Fruit fly (Drosophila melanogaster): Measurements from ENCODE around the gene cad.

Gene cad

dm6 chr2L:20787271-20787791, 16.8 kb downstream of the cad start, which contains the start of gene Pomp (continued):
- TF ChIP-seq CG10431 (GFP tag; optimal IDR thresholded peaks at IDR 0.05) = no peak
- TF ChIP-seq pzg (GFP tag; optimal IDR thresholded peaks at IDR 0.05) = peak; percentile 95
- peak; percentile 85 for TF ChIP-seq HLH3B (GFP tag; IDR thresholded peaks at IDR 0.05)
- TF ChIP-seq Antp (GFP tag; optimal IDR thresholded peaks at IDR 0.05) = peak; percentile 63
- peak; percentile 35 for TF ChIP-seq twi (tag; optimal IDR thresholded peaks at IDR 0.05)
- TF ChIP-seq pita (GFP tag; optimal IDR thresholded peaks at IDR 0.05) = peak; percentile 95
- peak; percentile 64 for TF ChIP-seq CG1024 (GFP tag; IDR thresholded peaks at IDR 0.05)
- peak; percentile 53; the same call in 1 of the 2 replicates for TF ChIP-seq CG32767 (GFP tag; IDR thresholded peaks at IDR 0.05)
- TF ChIP-seq CG12155 (GFP tag; optimal IDR thresholded peaks at IDR 0.05) = peak; percentile 86
- TF ChIP-seq disco-r (GFP tag; optimal IDR thresholded peaks at IDR 0.05) = no peak
- TF ChIP-seq CG6813 (GFP tag; optimal IDR thresholded peaks at IDR 0.05) = peak; percentile 80
- TF ChIP-seq CG13624 (GFP tag; optimal IDR thresholded peaks at IDR 0.05) = peak; percentile 38
- peak; percentile 29 for TF ChIP-seq CG34376 (GFP tag; optimal IDR thresholded peaks at IDR 0.05)
- TF ChIP-seq CG1603 (tag; optimal IDR thresholded peaks at IDR 0.05) = peak; percentile 87
- peak; percentile 78 for TF ChIP-seq BtbVII (GFP tag; optimal IDR thresholded peaks at IDR 0.05)
- peak; percentile 84 for TF ChIP-seq CG8388 (GFP tag; optimal IDR thresholded peaks at IDR 0.05)
- peak; percentile 58 for TF ChIP-seq nerfin-1 (tag; optimal IDR thresholded peaks at IDR 0.05)
- peak; percentile 80 for TF ChIP-seq CG13296 (GFP tag; optimal IDR thresholded peaks at IDR 0.05)
- peak; percentile 15; the same call in 1 of the 2 replicates for TF ChIP-seq CG2129 (GFP tag; IDR thresholded peaks at IDR 0.05; ENCODE audit: partially characterized antibody)
- peak; percentile 93 for TF ChIP-seq CG31441 (GFP tag; IDR thresholded peaks at IDR 0.05)
- TF ChIP-seq gro (GFP tag; optimal IDR thresholded peaks at IDR 0.05) = peak; percentile 68
- peak; percentile 94 for TF ChIP-seq dysf (GFP tag; IDR thresholded peaks at IDR 0.05)
- TF ChIP-seq bowl (GFP tag; IDR thresholded peaks at IDR 0.05) = peak; percentile 60; the same call in 1 of the 2 replicates
- TF ChIP-seq ase (GFP tag; IDR thresholded peaks at IDR 0.05) = peak; percentile 86
- TF ChIP-seq MBD-R2 (GFP tag; IDR thresholded peaks at IDR 0.05) = peak; percentile 81
- peak; percentile 89 for TF ChIP-seq Atf6 (GFP tag; IDR thresholded peaks at IDR 0.05)
- TF ChIP-seq CG2199 (GFP tag; IDR thresholded peaks at IDR 0.05) = peak; percentile 83
- peak in 1 of 2 experiments; percentile 26 for TF ChIP-seq crp (GFP tag; optimal IDR thresholded peaks at IDR 0.05)
- peak; percentile 74 for TF ChIP-seq org-1 (GFP tag; optimal IDR thresholded peaks at IDR 0.05)
- peak; percentile 63 for TF ChIP-seq zfh2 (GFP tag; optimal IDR thresholded peaks at IDR 0.05)
- TF ChIP-seq Kr (GFP tag; optimal IDR thresholded peaks at IDR 0.05) = no peak
- TF ChIP-seq CG1602 (GFP tag; optimal IDR thresholded peaks at IDR 0.05) = peak; percentile 79
- TF ChIP-seq CG3726 (GFP tag; IDR thresholded peaks at IDR 0.05) = peak; percentile 78
- TF ChIP-seq tx (GFP tag; optimal IDR thresholded peaks at IDR 0.05) = peak; percentile 44
- TF ChIP-seq CG15479 (GFP tag; optimal IDR thresholded peaks at IDR 0.05) = no peak
- peak; percentile 58 for TF ChIP-seq CG10543 (GFP tag; optimal IDR thresholded peaks at IDR 0.05)
- peak; percentile 91 for TF ChIP-seq E2f1 (GFP tag; IDR thresholded peaks at IDR 0.05)
- TF ChIP-seq CG1233 (GFP tag; optimal IDR thresholded peaks at IDR 0.05) = peak; percentile 85
- peak; percentile 100 for TF ChIP-seq CG11560 (tag; IDR thresholded peaks at IDR 0.05)
- TF ChIP-seq pnt (GFP tag; optimal IDR thresholded peaks at IDR 0.05) = peak; percentile 56
- TF ChIP-seq CG6254 (GFP tag; optimal IDR thresholded peaks at IDR 0.05) = peak; percentile 68
- no peak for TF ChIP-seq Lpt (GFP tag; optimal IDR thresholded peaks at IDR 0.05)
- peak; percentile 73 for TF ChIP-seq CG8765 (GFP tag; IDR thresholded peaks at IDR 0.05)
- TF ChIP-seq CG6175 (GFP tag; IDR thresholded peaks at IDR 0.05) = peak; percentile 83
- TF ChIP-seq Awh (GFP tag; IDR thresholded peaks at IDR 0.05) = peak; percentile 79
- TF ChIP-seq Gsc (GFP tag; IDR thresholded peaks at IDR 0.05) = peak; percentile 69
- no peak for TF ChIP-seq CG1832 (GFP tag; optimal IDR thresholded peaks at IDR 0.05)
- peak; percentile 47 for TF ChIP-seq gfzf (GFP tag; optimal IDR thresholded peaks at IDR 0.05)
- peak; percentile 77 for TF ChIP-seq CG10147 (GFP tag; optimal IDR thresholded peaks at IDR 0.05)
- no peak for TF ChIP-seq da (GFP tag; optimal IDR thresholded peaks at IDR 0.05)
- TF ChIP-seq CG9876 (GFP tag; optimal IDR thresholded peaks at IDR 0.05) = no peak

All from whole organism, embryonic.